Worm (Caenorhabditis elegans): ENCODE data around the gene T28A8.5.

The T28A8.5 gene

DNA sequence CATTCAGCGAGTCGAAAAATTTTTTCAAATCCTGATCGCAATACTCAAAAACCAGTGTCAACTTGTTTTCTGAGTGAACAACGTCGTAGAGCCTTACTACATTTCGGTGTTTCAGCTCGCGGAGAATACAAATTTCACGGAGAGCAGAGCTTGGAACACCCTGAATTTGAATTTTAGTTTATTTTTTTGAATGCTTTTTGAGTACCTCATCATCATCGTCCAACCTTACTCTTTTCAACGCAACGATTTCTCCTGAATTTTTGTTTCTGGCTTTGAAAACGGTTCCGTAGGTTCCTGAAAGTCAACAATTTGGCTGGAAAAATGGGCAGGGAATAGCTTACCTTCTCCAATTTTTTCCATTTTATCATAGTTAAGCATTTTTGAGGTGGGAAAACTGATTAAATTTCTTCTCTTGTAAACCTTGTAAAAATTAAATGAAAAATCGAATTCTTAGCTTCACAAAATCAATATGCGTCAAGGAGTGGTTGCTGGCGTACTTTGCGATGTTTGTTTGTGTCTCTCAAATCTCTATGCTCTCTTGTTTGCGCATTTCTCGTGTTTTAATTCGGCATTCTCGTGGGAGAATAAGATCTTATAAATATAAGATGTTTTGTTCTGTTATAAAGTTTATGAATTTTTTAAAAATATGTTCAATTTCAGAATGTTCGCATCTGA lies 35.4 kb upstream of the T28A8.5 start, which contains the start of gene cdk-5:
TSS of gene cdk-5 (minus strand) at position 425 of the 675 bp plus-strand sequence.
- TF ChIP-seq nhr-237 (tag; optimal IDR thresholded peaks at IDR 0.05) (no peak), egl-27 (tag; optimal IDR thresholded peaks at IDR 0.05) (peak; percentile 86), skn-1 (tag; optimal IDR thresholded peaks at IDR 0.05) (no peak), aly-2 (tag; optimal IDR thresholded peaks at IDR 0.05) (peak; percentile 22), unc-62 (GFP tag; optimal IDR thresholded peaks at IDR 0.05) (no peak), nhr-25 (tag; optimal IDR thresholded peaks at IDR 0.05) (peak; percentile 94), alr-1 (tag; optimal IDR thresholded peaks at IDR 0.05) (no peak), sem-4 (tag; optimal IDR thresholded peaks at IDR 0.05) (peak; percentile 74), ceh-82 (tag; optimal IDR thresholded peaks at IDR 0.05) (peak; percentile 42), lin-39 (tag; optimal IDR thresholded peaks at IDR 0.05) (no peak), zag-1 (tag; optimal IDR thresholded peaks at IDR 0.05) (no peak), nhr-21 (tag; optimal IDR thresholded peaks at IDR 0.05) (peak; percentile 93), ztf-1 (GFP tag; conservative IDR thresholded peaks at IDR 0.05) (no peak), nhr-77 (tag; optimal IDR thresholded peaks at IDR 0.05) (no peak), R02D3.7 (tag; optimal IDR thresholded peaks at IDR 0.05) (peak; percentile 60), lin-11 (tag; optimal IDR thresholded peaks at IDR 0.05) (peak; percentile 73), sma-3 (GFP tag; optimal IDR thresholded peaks at IDR 0.05) (peak; percentile 87), mbf-1 (tag; optimal IDR thresholded peaks at IDR 0.05) (no peak), elt-1 (tag; optimal IDR thresholded peaks at IDR 0.05) (no peak), snpc-4 (tag; optimal IDR thresholded peaks at IDR 0.05) (peak; percentile 20), ZK546.5 (tag; optimal IDR thresholded peaks at IDR 0.05) (peak; percentile 83), ztf-4 (tag; optimal IDR thresholded peaks at IDR 0.05) (peak; percentile 87), nhr-10 (tag; optimal IDR thresholded peaks at IDR 0.05) (peak; percentile 65), crh-2 (tag; optimal IDR thresholded peaks at IDR 0.05) (peak; percentile 98), C34F6.9 (tag; optimal IDR thresholded peaks at IDR 0.05) (peak; percentile 99), unc-55 (GFP tag; optimal IDR thresholded peaks at IDR 0.05) (peak; percentile 98), gmeb-1 (tag; optimal IDR thresholded peaks at IDR 0.05) (peak; percentile 94), F13H6.1 (tag; optimal IDR thresholded peaks at IDR 0.05) (peak; percentile 88), mdl-1 (tag; optimal IDR thresholded peaks at IDR 0.05) (peak in 1 of 2 experiments; percentile 32), nhr-6 (tag; optimal IDR thresholded peaks at IDR 0.05) (peak; percentile 90), ceh-16 (tag; optimal IDR thresholded peaks at IDR 0.05) (peak; percentile 22), dmd-4 (tag; optimal IDR thresholded peaks at IDR 0.05) (no peak), peb-1 (tag; optimal IDR thresholded peaks at IDR 0.05) (no peak), ztf-11 (tag; optimal IDR thresholded peaks at IDR 0.05) (no peak), unc-39 (tag; optimal IDR thresholded peaks at IDR 0.05) (no peak), ama-1 (optimal IDR thresholded peaks at IDR 0.05) (peak; percentile 81), sma-9 (GFP tag; optimal IDR thresholded peaks at IDR 0.05) (peak; percentile 93), sma-9 (tag; optimal IDR thresholded peaks at IDR 0.05) (no peak), Y55F3AM.14 (GFP tag; optimal IDR thresholded peaks at IDR 0.05) (no peak), mab-5 (tag; optimal IDR thresholded peaks at IDR 0.05) (peak; percentile 89), elt-3 (tag; optimal IDR thresholded peaks at IDR 0.05) (no peak), nhr-129 (tag; optimal IDR thresholded peaks at IDR 0.05) (peak; percentile 83), lsy-2 (tag; optimal IDR thresholded peaks at IDR 0.05) (peak; percentile 94 to 97), nhr-12 (tag; optimal IDR thresholded peaks at IDR 0.05) (no peak), lin-13 (GFP tag; optimal IDR thresholded peaks at IDR 0.05) (peak; percentile 88), fos-1 (tag; optimal IDR thresholded peaks at IDR 0.05) (peak; percentile 74), blmp-1 (tag; optimal IDR thresholded peaks at IDR 0.05; ENCODE audit: insufficient read depth) (peak; percentile 49), nhr-23 (tag; optimal IDR thresholded peaks at IDR 0.05) (no peak), nhr-11 (tag; optimal IDR thresholded peaks at IDR 0.05) (no peak)

Data from whole organism, L2 larva.